Worm (Caenorhabditis elegans) whole organism, L1 larva: ENCODE results near the gene trm-1.
A peak's percentile ranks its signal among the peaks of the same experiment; 100 is the strongest.

Experiments used
- F16B12.6 ChIP-seq: fragments of 150-350 bp; optimal IDR thresholded peaks from 2 replicates; lab custom pipeline; 2014; ENCODE audit warnings: missing biosample characterization, missing genetic modification characterization
- Y116A8C.19 ChIP-seq: sonication (generic microtip); optimal IDR thresholded peaks from 2 replicates; lab custom pipeline; 2016; ENCODE audit warnings: missing compliant biosample characterization, missing genetic modification characterization, borderline replicate concordance
- aly-2 ChIP-seq: fragments of 150-350 bp; optimal IDR thresholded peaks from 2 replicates; lab custom pipeline; 2014; ENCODE audit warnings: missing biosample characterization, missing genetic modification characterization
- ceh-63 ChIP-seq: fragments of 200-800 bp; sonication (Bioruptor generic); optimal IDR thresholded peaks from 2 replicates; lab custom pipeline; 2018; ENCODE audit warnings: mild to moderate bottlenecking, missing genetic modification characterization, missing compliant biosample characterization
- ces-1 ChIP-seq: fragments of 150-350 bp; optimal IDR thresholded peaks from 2 replicates; lab custom pipeline; 2014; ENCODE audit warnings: missing biosample characterization, missing genetic modification reagents, missing genetic modification characterization
- dpl-1 ChIP-seq, 3 experiments: fragments of 150-350 bp in 2 of 3; sonication (generic microtip) in 1 of 3; optimal IDR thresholded peaks; 2 replicates each; lab custom pipeline; 2014 to 2017; ENCODE audit warnings: missing biosample characterization in 3 of 3, missing genetic modification characterization in 3 of 3, missing genetic modification reagents in 3 of 3
- dsc-1 ChIP-seq: sonication (generic microtip); optimal IDR thresholded peaks from 2 replicates; lab custom pipeline; 2016; ENCODE audit warnings: mild to moderate bottlenecking, missing genetic modification characterization, missing compliant biosample characterization
- efl-1 ChIP-seq, 4 experiments: fragments of 150-350 bp; optimal IDR thresholded peaks in 3 of 4; peaks in 1 of 4; 1 replicate in 1 of 4; 2 replicates in 3 of 4; lab custom pipeline; 2014; ENCODE audit warnings: missing biosample characterization in 2 of 4, missing genetic modification characterization in 2 of 4, missing genetic modification reagents in 2 of 4
- elt-2 ChIP-seq: sonication (generic microtip); optimal IDR thresholded peaks from 2 replicates; lab custom pipeline; 2016; ENCODE audit warnings: missing genetic modification characterization, mild to moderate bottlenecking, inconsistent platforms, missing compliant biosample characterization, missing genetic modification reagents
- fkh-4 ChIP-seq: sonication (generic microtip); optimal IDR thresholded peaks from 2 replicates; lab custom pipeline; 2016; ENCODE audit warnings: missing compliant biosample characterization, missing genetic modification characterization, borderline replicate concordance
- fkh-8 ChIP-seq: sonication (generic microtip); optimal IDR thresholded peaks from 2 replicates; lab custom pipeline; 2016; ENCODE audit warnings: mild to moderate bottlenecking, missing genetic modification characterization, missing compliant biosample characterization
- fos-1 ChIP-seq: fragments of 150-350 bp; optimal IDR thresholded peaks from 2 replicates; lab custom pipeline; 2014; ENCODE audit warnings: missing biosample characterization, missing genetic modification characterization
- irx-1 ChIP-seq: sonication (generic microtip); optimal IDR thresholded peaks from 2 replicates; lab custom pipeline; 2016; ENCODE audit warnings: missing genetic modification characterization, missing compliant biosample characterization
- isw-1 ChIP-seq: fragments of 200-800 bp; sonication (Bioruptor generic); IDR thresholded peaks from 2 replicates; pipeline ENCODE4 v1.3.6; 2022; ENCODE audit warnings: missing genetic modification characterization, missing compliant biosample characterization
- lin-14 ChIP-seq: fragments of 200-800 bp; sonication (Bioruptor generic); optimal IDR thresholded peaks from 2 replicates; lab custom pipeline; 2018; ENCODE audit warnings: mild to moderate bottlenecking, missing genetic modification characterization, moderate library complexity, missing compliant biosample characterization
- lin-15B ChIP-seq: fragments of 150-350 bp; sonication (generic microtip); optimal IDR thresholded peaks from 3 replicates; lab custom pipeline; 2014; ENCODE audit warnings: missing biosample characterization, missing genetic modification characterization
- lir-3 ChIP-seq: sonication (generic microtip); optimal IDR thresholded peaks from 2 replicates; lab custom pipeline; 2016; ENCODE audit warnings: mild to moderate bottlenecking, missing genetic modification characterization, moderate library complexity, missing compliant biosample characterization; ENCODE audit not compliant: poor library complexity
- mdl-1 ChIP-seq, 2 experiments: fragments of 150-350 bp; optimal IDR thresholded peaks; 2 replicates each; lab custom pipeline; 2014 to 2017; ENCODE audit warnings: missing biosample characterization in 2 of 2, missing genetic modification characterization in 2 of 2, inconsistent platforms in 1 of 2
- mef-2 ChIP-seq: fragments of 150-350 bp; optimal IDR thresholded peaks from 2 replicates; lab custom pipeline; 2014; ENCODE audit warnings: missing biosample characterization, missing genetic modification characterization
- nhr-12 ChIP-seq: sonication (generic microtip); optimal IDR thresholded peaks from 2 replicates; lab custom pipeline; 2017; ENCODE audit warnings: missing biosample characterization, missing genetic modification characterization
- nhr-19 ChIP-seq: fragments of 200-800 bp; sonication (Bioruptor generic); conservative IDR thresholded peaks from 2 replicates; pipeline ENCODE4 v1.3.6; 2022; ENCODE audit warnings: missing genetic modification characterization, missing compliant biosample characterization
- nhr-20 ChIP-seq: sonication (generic microtip); optimal IDR thresholded peaks from 2 replicates; lab custom pipeline; 2016; ENCODE audit warnings: mild to moderate bottlenecking, missing genetic modification characterization, missing compliant biosample characterization
- nhr-237 ChIP-seq: fragments of 150-350 bp; optimal IDR thresholded peaks from 2 replicates; lab custom pipeline; 2014; ENCODE audit warnings: missing biosample characterization, missing genetic modification characterization
- nhr-28 ChIP-seq: fragments of 150-350 bp; optimal IDR thresholded peaks from 2 replicates; lab custom pipeline; 2014; ENCODE audit warnings: missing biosample characterization, missing genetic modification characterization
- nhr-71 ChIP-seq: sonication (generic microtip); optimal IDR thresholded peaks from 2 replicates; lab custom pipeline; 2016; ENCODE audit warnings: mild to moderate bottlenecking, missing genetic modification characterization, moderate library complexity, missing compliant biosample characterization
- nhr-84 ChIP-seq: sonication (generic microtip); optimal IDR thresholded peaks from 2 replicates; lab custom pipeline; 2017; ENCODE audit warnings: missing biosample characterization, missing genetic modification characterization
- nhr-85 ChIP-seq: sonication (generic microtip); peaks from one replicate; lab custom pipeline; 2016; ENCODE audit warnings: missing genetic modification characterization, inconsistent platforms, missing compliant biosample characterization
- pag-3 ChIP-seq: sonication (generic microtip); optimal IDR thresholded peaks from 2 replicates; lab custom pipeline; 2017; ENCODE audit warnings: missing genetic modification characterization, mild to moderate bottlenecking, missing compliant biosample characterization, antibody characterized with exemption, borderline replicate concordance; ENCODE audit not compliant: insufficient read depth
- pax-3 ChIP-seq: fragments of 200-800 bp; sonication (Bioruptor generic); optimal IDR thresholded peaks from 2 replicates; lab custom pipeline; 2018; ENCODE audit warnings: mild to moderate bottlenecking, missing genetic modification characterization, moderate library complexity, missing compliant biosample characterization
- rnt-1 ChIP-seq: sonication (generic microtip); optimal IDR thresholded peaks from 2 replicates; lab custom pipeline; 2016; ENCODE audit warnings: mild to moderate bottlenecking, missing genetic modification characterization, moderate library complexity, missing compliant biosample characterization
- snpc-4 ChIP-seq: fragments of 150-350 bp; optimal IDR thresholded peaks from 2 replicates; lab custom pipeline; 2014; ENCODE audit warnings: missing biosample characterization, missing genetic modification characterization
- snu-23 ChIP-seq: sonication (generic microtip); optimal IDR thresholded peaks from 2 replicates; lab custom pipeline; 2016; ENCODE audit warnings: missing genetic modification characterization, missing compliant biosample characterization
- sox-4 ChIP-seq: sonication (generic microtip); optimal IDR thresholded peaks from 2 replicates; lab custom pipeline; 2016; ENCODE audit warnings: missing genetic modification characterization, missing compliant biosample characterization
- sup-37 ChIP-seq: fragments of 200-800 bp; sonication (Bioruptor generic); optimal IDR thresholded peaks from 2 replicates; lab custom pipeline; 2018; ENCODE audit warnings: mild to moderate bottlenecking, missing genetic modification characterization, missing compliant biosample characterization
- tbx-2 ChIP-seq: sonication (generic microtip); optimal IDR thresholded peaks from 2 replicates; lab custom pipeline; 2016; ENCODE audit warnings: missing genetic modification characterization, missing compliant biosample characterization
- unc-130 ChIP-seq: fragments of 150-350 bp; optimal IDR thresholded peaks from 2 replicates; lab custom pipeline; 2017; ENCODE audit warnings: missing biosample characterization, missing genetic modification characterization, inconsistent platforms
- unc-98 ChIP-seq: fragments of 200-800 bp; sonication (Bioruptor generic); IDR thresholded peaks from 2 replicates; pipeline ENCODE4 v1.3.6; 2022; ENCODE audit warnings: missing genetic modification characterization, missing compliant biosample characterization
- zip-4 ChIP-seq: fragments of 200-800 bp; sonication (Bioruptor generic); optimal IDR thresholded peaks from 2 replicates; lab custom pipeline; 2018; ENCODE audit warnings: mild to moderate bottlenecking, missing genetic modification characterization, moderate library complexity, missing compliant biosample characterization
- ztf-11 ChIP-seq, 2 experiments: sonication (generic microtip); optimal IDR thresholded peaks; 2 replicates each; lab custom pipeline; 2016 to 2017; ENCODE audit warnings: missing genetic modification characterization in 2 of 2, missing biosample characterization in 1 of 2, missing compliant biosample characterization in 1 of 2
- ztf-4 ChIP-seq: fragments of 150-350 bp; optimal IDR thresholded peaks from 2 replicates; lab custom pipeline; 2014; ENCODE audit warnings: missing biosample characterization, missing genetic modification characterization

The trm-1 gene

ce11 chrV:14166630-14167029 is 18.8 kb downstream of the trm-1 start, which contains the start of gene cest-1.1:
cest-1.1 (minus strand) TSS chrV:14166730.
- TF ChIP-seq ces-1 (no peak), isw-1 (no peak), fkh-4 (tag; lab: Kevin White, UChicago) (no peak), ztf-11 (tag; optimal IDR thresholded peaks at IDR 0.05; lab: Kevin White, UChicago) (no peak), elt-2 (tag; lab: Kevin White, UChicago) (no peak), Y116A8C.19 (tag; lab: Kevin White, UChicago) (no peak), snpc-4 (tag; lab: Kevin White, UChicago) (no peak), nhr-28 (no peak), nhr-19 (GFP tag; lab: Robert Waterston, UW) (no peak), fkh-8 (tag; lab: Kevin White, UChicago) (no peak), sox-4 (tag; lab: Kevin White, UChicago) (no peak), dpl-1 (GFP tag; optimal IDR thresholded peaks at IDR 0.05; lab: Kevin White, UChicago) (no peak), sup-37 (GFP tag; lab: Kevin White, UChicago) (no peak), ztf-4 (tag; lab: Kevin White, UChicago) (no peak), nhr-84 (no peak)

DNA sequence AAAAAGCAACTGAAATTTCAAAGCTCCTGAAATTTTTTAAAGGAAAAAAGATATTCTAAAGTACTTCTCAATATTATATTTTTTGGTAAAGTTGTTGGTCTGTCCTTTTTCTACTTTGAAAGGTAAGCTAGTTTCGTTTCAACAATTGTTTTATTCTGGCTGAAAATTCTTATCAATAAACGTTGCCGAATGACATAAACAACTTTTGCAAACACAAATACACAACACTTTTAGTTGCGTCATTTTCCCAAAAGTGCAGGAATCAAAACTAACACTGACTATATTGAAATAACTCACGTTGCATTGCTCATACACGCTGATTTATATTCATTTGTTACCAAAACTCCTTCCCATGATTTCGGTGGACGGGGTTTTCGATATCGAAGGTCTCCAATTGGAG is 19.7 kb downstream of the trm-1 start:
- TF ChIP-seq lir-3 (tag; lab: Kevin White, UChicago) = no peak

DNA sequence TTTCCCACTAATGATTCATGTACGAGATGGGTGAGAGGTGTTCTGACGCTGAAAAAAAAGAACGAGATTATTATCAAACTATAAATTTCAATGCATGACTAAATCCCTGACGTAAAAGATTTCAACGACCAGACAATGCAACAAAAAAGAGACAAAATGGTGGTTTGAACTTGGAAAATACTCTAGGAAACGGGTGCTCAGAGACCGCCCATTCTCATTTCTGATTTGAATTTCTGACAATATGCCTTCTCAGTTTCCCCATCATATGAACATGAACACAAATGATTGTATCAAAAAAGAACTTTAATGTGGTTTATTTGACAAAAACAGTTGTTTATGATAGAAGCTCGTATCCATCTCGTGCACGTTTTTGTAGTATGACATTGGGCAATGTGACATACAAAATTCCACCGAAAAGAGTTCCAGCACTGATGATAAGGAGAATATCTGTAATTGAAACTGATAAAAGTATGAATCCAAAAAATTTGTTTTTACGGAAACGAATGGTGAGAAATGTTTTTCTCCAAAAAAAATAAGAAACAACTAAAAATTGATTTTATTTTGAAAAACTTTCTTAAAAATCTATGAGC is 22.4 kb downstream of the trm-1 start, which contains the start of gene srd-26:
TSS of gene srd-26 (minus strand) at position 51 of the 590 bp plus-strand sequence.
- no peak for TF ChIP-seq mef-2 (tag; lab: Kevin White, UChicago)
- TF ChIP-seq, all 84 proteins: peak for 0

ce11 chrV:14160698-14161097 is 24.7 kb downstream of the trm-1 start, which contains the start of gene cest-1.2:
cest-1.2 (minus strand) TSS chrV:14160862.
- TF ChIP-seq fkh-4 (tag; lab: Kevin White, UChicago) (no peak), elt-2 (tag; lab: Kevin White, UChicago) (peak; percentile 61)

DNA sequence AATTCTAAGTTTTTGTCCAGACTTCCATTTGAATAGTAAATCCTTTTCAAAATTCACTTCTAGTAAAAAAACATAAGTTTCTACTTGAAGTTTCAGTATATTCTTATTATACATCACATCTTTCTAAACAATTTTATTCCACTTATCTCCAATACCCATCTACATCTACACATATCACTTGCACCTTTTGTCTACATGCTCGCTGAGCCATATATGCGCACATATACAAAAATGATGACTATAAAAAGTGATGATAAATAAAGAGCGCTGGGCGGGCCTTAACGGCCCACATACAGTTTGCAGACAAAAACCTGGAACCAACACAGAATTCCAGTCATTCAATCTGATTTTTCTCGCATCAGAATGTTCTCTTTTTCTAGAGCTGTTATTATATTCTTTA is 28.9 kb downstream of the trm-1 start, which contains the start of gene AH10.2:
TSS of gene AH10.2 (plus strand) at position 301 of the 400 bp plus-strand sequence.
- TF ChIP-seq mdl-1 (tag; optimal IDR thresholded peaks at IDR 0.05; lab: Kevin White, UChicago) (no peak), pax-3 (tag; lab: Kevin White, UChicago) (no peak), ztf-4 (tag; lab: Kevin White, UChicago) (no peak), F16B12.6 (tag; lab: Kevin White, UChicago) (no peak), aly-2 (no peak), unc-130 (tag; lab: Kevin White, UChicago) (no peak), sox-4 (tag; lab: Kevin White, UChicago) (no peak), fos-1 (no peak), pag-3 (tag; lab: Kevin White, UChicago) (no peak), ceh-63 (no peak), nhr-19 (GFP tag; lab: Robert Waterston, UW) (no peak), nhr-85 (tag; lab: Kevin White, UChicago) (no peak), nhr-12 (tag; lab: Kevin White, UChicago) (no peak), lin-14 (GFP tag; lab: Kevin White, UChicago) (no peak), zip-4 (GFP tag; lab: Kevin White, UChicago) (no peak), snu-23 (no peak)

ce11 chrV:14153615-14154014 is 31.8 kb downstream of the trm-1 start:
- no peak; the same call in 1 of the 2 replicates for TF ChIP-seq unc-98 (GFP tag; lab: Robert Waterston, UW)
- peak; percentile 7 for TF ChIP-seq snu-23
- peak in 1 of 2 experiments; percentile 7 for TF ChIP-seq efl-1 (optimal IDR thresholded peaks at IDR 0.05; lab: Kevin White, UChicago)
- peak in 1 of 2 experiments; percentile 3 for TF ChIP-seq efl-1 (GFP tag; optimal IDR thresholded peaks at IDR 0.05 in 1 of 2; lab: Kevin White, UChicago)
- no peak for TF ChIP-seq snpc-4 (tag; lab: Kevin White, UChicago)
- peak; percentile 12 for TF ChIP-seq nhr-20 (tag; lab: Kevin White, UChicago)
- TF ChIP-seq nhr-237 (tag; lab: Kevin White, UChicago) = no peak
- TF ChIP-seq rnt-1 (tag; lab: Kevin White, UChicago) = peak; percentile 23
- peak; percentile 72 for TF ChIP-seq dsc-1 (tag; lab: Kevin White, UChicago)
- TF ChIP-seq tbx-2 = peak; percentile 14
- TF ChIP-seq fkh-4 (tag; lab: Kevin White, UChicago) = peak; percentile 38
- TF ChIP-seq lin-14 (GFP tag; lab: Kevin White, UChicago) = peak; percentile 66
- peak; percentile 36 for TF ChIP-seq irx-1 (tag; lab: Kevin White, UChicago)
- peak; percentile 63 for TF ChIP-seq nhr-71 (tag; lab: Kevin White, UChicago)
- TF ChIP-seq lin-15B (tag; lab: Kevin White, UChicago) = no peak
